Fruit fly (Drosophila melanogaster): ENCODE measurements around the gene CG15531.

- TF ChIP-seq psq (optimal IDR thresholded peaks at IDR 0.05) (no peak), ttk (optimal IDR thresholded peaks at IDR 0.05) (no peak), Sin3A (optimal IDR thresholded peaks at IDR 0.05) (no peak), insv (optimal IDR thresholded peaks at IDR 0.05) (no peak), Myc (optimal IDR thresholded peaks at IDR 0.05) (no peak)
Measured at dm6 chr3R:30208766-30209484, 12.9 kb upstream of the CG15531 start, which contains the start of gene RpS7.
